Fruit fly (Drosophila melanogaster): ENCODE results near the gene CG10555.
A peak's percentile ranks its signal among the peaks of the same experiment; 100 is the strongest.

The CG10555 gene

dm6 chrX:8437285-8438110 lies 38.8 kb downstream of the CG10555 start, which contains the start of gene Miga (continued):
- TF ChIP-seq CG9437 (GFP tag; optimal IDR thresholded peaks at IDR 0.05) (no peak), CG6175 (GFP tag; IDR thresholded peaks at IDR 0.05) (no peak), CG10209 (GFP tag; optimal IDR thresholded peaks at IDR 0.05) (no peak), tll (GFP tag; optimal IDR thresholded peaks at IDR 0.05) (peak in 1 of 2 experiments; percentile 55), crc (GFP tag; optimal IDR thresholded peaks at IDR 0.05) (no peak), knrl (GFP tag; IDR thresholded peaks at IDR 0.05; ENCODE audit: partially characterized antibody) (no peak), zen (tag; optimal IDR thresholded peaks at IDR 0.05) (peak; percentile 84), CG6254 (GFP tag; optimal IDR thresholded peaks at IDR 0.05) (no peak), CG6765 (GFP tag; optimal IDR thresholded peaks at IDR 0.05) (no peak), crol (GFP tag; IDR thresholded peaks at IDR 0.05) (peak; percentile 68), oc (tag; optimal IDR thresholded peaks at IDR 0.05) (peak; percentile 46)

- TF ChIP-seq Lhr (GFP tag; optimal IDR thresholded peaks at IDR 0.05) (no peak), lbe (GFP tag; optimal IDR thresholded peaks at IDR 0.05) (peak; percentile 27), stwl (tag; optimal IDR thresholded peaks at IDR 0.05) (peak; percentile 5), MBD-R2 (GFP tag; IDR thresholded peaks at IDR 0.05) (peak; percentile 61), hkb (optimal IDR thresholded peaks at IDR 0.05) (peak; percentile 21), hkb (GFP tag; IDR thresholded peaks at IDR 0.05) (no peak), E2f2 (GFP tag; IDR thresholded peaks at IDR 0.05) (peak; percentile 85), row (GFP tag; IDR thresholded peaks at IDR 0.05) (0 out of 3 replicates have a peak, but pooled peaks have one; percentile 19), Myb (GFP tag; optimal IDR thresholded peaks at IDR 0.05) (peak; percentile 25), Rfx (GFP tag; IDR thresholded peaks at IDR 0.05) (no peak), E2f1 (GFP tag; IDR thresholded peaks at IDR 0.05) (0 out of 2 replicates have a peak, but pooled peaks have one; percentile 16), CG10274 (GFP tag; optimal IDR thresholded peaks at IDR 0.05) (no peak), sens (GFP tag) (peak; percentile 21), MESR4 (GFP tag; optimal IDR thresholded peaks at IDR 0.05) (peak; percentile 7), CG14710 (tag; optimal IDR thresholded peaks at IDR 0.05) (peak; percentile 95), CG1603 (tag; optimal IDR thresholded peaks at IDR 0.05) (peak; percentile 7), Dref (GFP tag; IDR thresholded peaks at IDR 0.05) (peak; percentile 65), gfzf (GFP tag; optimal IDR thresholded peaks at IDR 0.05) (peak; percentile 76), Fer1 (GFP tag; optimal IDR thresholded peaks at IDR 0.05) (no peak), Med (GFP tag) (peak; percentile 24), pzg (GFP tag; optimal IDR thresholded peaks at IDR 0.05) (peak; percentile 72), Dp (GFP tag; optimal IDR thresholded peaks at IDR 0.05) (peak; percentile 82), CG12071 (GFP tag; optimal IDR thresholded peaks at IDR 0.05) (no peak), Lim3 (GFP tag; IDR thresholded peaks at IDR 0.05) (no peak), CG9797 (GFP tag; optimal IDR thresholded peaks at IDR 0.05) (peak; percentile 25), Sry-δ (GFP tag; optimal IDR thresholded peaks at IDR 0.05) (peak; percentile 7), Stat92E (GFP tag; optimal IDR thresholded peaks at IDR 0.05) (peak in 1 of 3 experiments; percentile 3), CG8924 (tag; optimal IDR thresholded peaks at IDR 0.05) (peak; percentile 55)
Observed at dm6 chrX:8442161-8442560, 43.4 kb downstream of the CG10555 start, which contains the start of gene CG12123. TSS of gene CG12123 (minus strand) at chrX:8442348.
